Fruit fly (Drosophila melanogaster): ENCODE measurements around the gene Setd3.

The Setd3 gene

DNA sequence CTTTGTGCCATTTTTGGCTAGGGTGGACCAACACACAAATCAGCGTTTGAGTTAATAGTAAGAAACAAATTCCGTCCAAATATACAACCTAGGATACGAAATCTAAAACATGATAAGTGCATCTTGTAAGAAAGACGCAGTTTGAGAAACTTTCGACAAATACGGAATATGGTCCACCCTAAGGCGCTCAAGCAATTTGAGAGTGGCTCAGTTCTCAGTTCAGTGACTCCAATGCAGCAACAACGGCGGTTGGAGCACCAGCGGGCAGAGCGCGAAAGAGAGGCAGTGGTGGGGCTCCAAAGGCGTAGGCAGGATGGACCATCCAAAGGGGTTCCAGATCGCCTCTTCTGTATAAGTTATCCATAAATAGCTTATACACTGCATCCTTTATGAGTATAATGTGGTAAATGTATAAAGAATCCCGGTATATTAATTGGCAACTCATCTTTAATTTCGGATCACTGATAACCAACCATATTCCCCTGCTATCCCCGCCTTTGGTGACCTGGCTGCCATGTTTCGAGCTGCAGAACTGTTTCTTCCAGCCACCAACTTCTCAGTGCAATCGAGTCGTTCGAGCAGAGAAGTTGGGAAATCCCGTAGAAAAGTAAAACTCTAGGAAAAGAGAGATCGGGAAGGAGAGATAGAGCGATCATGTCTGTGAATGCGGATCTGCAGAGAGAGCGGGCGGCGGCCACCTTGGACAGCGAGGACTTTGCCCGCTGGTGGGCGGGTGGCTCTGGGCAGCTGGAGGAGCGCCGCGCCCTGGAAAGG is 1.0 kb upstream of the Setd3 start, which contains the start of gene CG4586 (continued):
- TF ChIP-seq CG10543 (GFP tag; optimal IDR thresholded peaks at IDR 0.05) (peak; percentile 83), Lim3 (GFP tag; IDR thresholded peaks at IDR 0.05) (peak; percentile 58; the same call in 1 of the 2 replicates), CG11695 (GFP tag; IDR thresholded peaks at IDR 0.05) (peak; percentile 97), gfzf (GFP tag; optimal IDR thresholded peaks at IDR 0.05) (no peak), odd (GFP tag; optimal IDR thresholded peaks at IDR 0.05) (peak; percentile 96), CG9609 (GFP tag; optimal IDR thresholded peaks at IDR 0.05) (peak; percentile 95), tx (GFP tag; optimal IDR thresholded peaks at IDR 0.05) (peak; percentile 90), CG1603 (tag; optimal IDR thresholded peaks at IDR 0.05) (peak; percentile 97), onecut (GFP tag; IDR thresholded peaks at IDR 0.05) (peak; percentile 92), CG15514 (GFP tag; optimal IDR thresholded peaks at IDR 0.05) (peak; percentile 95), tgo (GFP tag; IDR thresholded peaks at IDR 0.05) (peak; percentile 88), Poxn (GFP tag; IDR thresholded peaks at IDR 0.05) (peak; percentile 69), Drgx (GFP tag; IDR thresholded peaks at IDR 0.05) (peak; percentile 99), ftz-f1 (GFP tag; optimal IDR thresholded peaks at IDR 0.05) (peak; percentile 44), YL-1 (GFP tag; optimal IDR thresholded peaks at IDR 0.05) (peak; percentile 78), Atf6 (GFP tag; IDR thresholded peaks at IDR 0.05) (peak; percentile 96), gem (tag; optimal IDR thresholded peaks at IDR 0.05) (peak; percentile 95), pb (GFP tag; optimal IDR thresholded peaks at IDR 0.05) (peak; percentile 96), psq (GFP tag; optimal IDR thresholded peaks at IDR 0.05) (peak; percentile 54), shn (GFP tag; optimal IDR thresholded peaks at IDR 0.05) (peak; percentile 90), az2 (GFP tag; optimal IDR thresholded peaks at IDR 0.05) (peak; percentile 94), B-H1 (GFP tag; IDR thresholded peaks at IDR 0.05) (peak; percentile 93), org-1 (GFP tag; optimal IDR thresholded peaks at IDR 0.05) (peak; percentile 94), HLH3B (GFP tag; IDR thresholded peaks at IDR 0.05) (peak; percentile 92), Hr39 (optimal IDR thresholded peaks at IDR 0.05) (no peak), twi (tag; optimal IDR thresholded peaks at IDR 0.05) (peak; percentile 69), CG16813 (GFP tag; IDR thresholded peaks at IDR 0.05; ENCODE audit: partially characterized antibody) (no peak), CG17802 (tag; optimal IDR thresholded peaks at IDR 0.05) (peak; percentile 80), CG43689 (GFP tag; IDR thresholded peaks at IDR 0.05) (peak; percentile 84; the same call in 1 of the 2 replicates), CG11456 (GFP tag; IDR thresholded peaks at IDR 0.05) (peak; percentile 94), MTF-1 (GFP tag; optimal IDR thresholded peaks at IDR 0.05; ENCODE audit: borderline replicate concordance) (peak; percentile 95), BEAF-32 (GFP tag; optimal IDR thresholded peaks at IDR 0.05) (peak; percentile 5), CG7963 (GFP tag; IDR thresholded peaks at IDR 0.05; ENCODE audit: partially characterized antibody) (no peak), CG34224 (GFP tag; IDR thresholded peaks at IDR 0.05; ENCODE audit: partially characterized antibody) (no peak), CG11560 (tag; IDR thresholded peaks at IDR 0.05) (peak; percentile 53; the same call in 1 of the 3 replicates), CG12769 (tag; optimal IDR thresholded peaks at IDR 0.05) (peak; percentile 98), Rx (GFP tag; IDR thresholded peaks at IDR 0.05) (peak; percentile 91), NfI (GFP tag; optimal IDR thresholded peaks at IDR 0.05) (peak; percentile 95), CG34422 (GFP tag; IDR thresholded peaks at IDR 0.05) (peak; percentile 95), scrt (GFP tag; optimal IDR thresholded peaks at IDR 0.05) (peak; percentile 93), Hr51 (GFP tag; optimal IDR thresholded peaks at IDR 0.05) (peak; percentile 95 to 97), aop (GFP tag; IDR thresholded peaks at IDR 0.05) (peak; percentile 60), pzg (GFP tag; optimal IDR thresholded peaks at IDR 0.05) (peak; percentile 36), amos (GFP tag; IDR thresholded peaks at IDR 0.05; ENCODE audit: partially characterized antibody) (no peak), Dip3 (GFP tag; optimal IDR thresholded peaks at IDR 0.05) (peak; percentile 96), dimm (GFP tag; IDR thresholded peaks at IDR 0.05) (peak; percentile 80), Mad (GFP tag; optimal IDR thresholded peaks at IDR 0.05) (peak; percentile 94), CG13424 (tag; optimal IDR thresholded peaks at IDR 0.05) (peak; percentile 93), ham (GFP tag; IDR thresholded peaks at IDR 0.05) (peak; percentile 78; the same call in 1 of the 2 replicates)
